Worm (Caenorhabditis elegans) whole organism, L4/young adult: Measurements from ENCODE around the gene T24E12.1.

Experiments used
- W03F9.2 ChIP-seq: fragments of 150-350 bp; optimal IDR thresholded peaks from 2 replicates; lab custom pipeline; 2014; ENCODE audit warnings: missing biosample characterization, missing genetic modification characterization
- him-1 ChIP-seq: sonication (generic microtip); optimal IDR thresholded peaks from 2 replicates; lab custom pipeline; 2016; ENCODE audit warnings: missing genotype, missing genetic modification reagents, missing genetic modification characterization, missing compliant biosample characterization

ce11 chrII:3743684-3744200 lies 41.6 kb upstream of the T24E12.1 start, which contains the start of gene nta-1:
- TF ChIP-seq W03F9.2 (tag; lab: Kevin White, UChicago), result no peak
- TF ChIP-seq him-1 (tag; lab: Kevin White, UChicago), result no peak
